Fruit fly (Drosophila melanogaster): ENCODE measurements around the gene MtnF.

dm6 chr3R:24654770-24655322 is 19.9 kb upstream of the MtnF start, which contains the start of the genes CG31125 and CG6695:
- TF ChIP-seq psq (GFP tag; optimal IDR thresholded peaks at IDR 0.05) (peak; percentile 47), jim (GFP tag; optimal IDR thresholded peaks at IDR 0.05) (no peak), fru (GFP tag; optimal IDR thresholded peaks at IDR 0.05) (no peak)

Data from whole organism, wandering third instar larva.